Worm (Caenorhabditis elegans): ENCODE measurements around the gene srd-27.
"Not testable (repeated sequence)": the region's sequence is repeated elsewhere in the genome, so short reads cannot be mapped to it uniquely, and the experiment has no call there.

DNA sequence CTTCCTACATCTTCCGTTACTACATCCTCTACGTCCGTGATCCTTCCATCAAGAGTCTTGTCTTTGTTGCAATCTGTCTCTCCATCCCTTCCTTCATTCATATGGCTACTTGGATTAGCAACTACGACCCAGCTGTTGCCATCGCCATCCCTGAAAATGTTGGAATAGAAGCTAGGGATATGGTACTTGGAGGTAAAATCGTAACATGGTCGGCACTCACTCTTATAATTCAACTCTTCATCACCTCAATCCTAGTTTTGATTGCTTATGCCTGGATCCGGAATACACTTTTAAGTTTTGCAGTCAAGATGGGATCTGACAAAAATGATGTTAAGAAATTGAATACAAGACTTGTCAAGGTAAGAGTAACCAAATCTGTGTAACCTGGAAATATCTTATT lies 569 bp downstream of the srd-27 start, which contains the start of gene T26E4.18:
- TF ChIP-seq flt-1 (GFP tag; IDR thresholded peaks at IDR 0.05); tbx-37 (GFP tag; conservative IDR thresholded peaks at IDR 0.05); hmg-4 (GFP tag; optimal IDR thresholded peaks at IDR 0.05); tbx-11 (GFP tag; IDR thresholded peaks at IDR 0.05): not testable (repeated sequence)
